Fruit fly (Drosophila melanogaster) whole organism, embryonic: ENCODE measurements around the gene Reck.
A peak's percentile ranks its signal among the peaks of the same experiment; 100 is the strongest.

Experiments used
- Ada2b ChIP-seq: fragments of 200-800 bp; sonication (Bioruptor generic); IDR thresholded peaks from 2 replicates; pipeline ENCODE4 v1.3.6; 2022; ENCODE audit warnings: missing biosample characterization, missing genetic modification characterization
- CG11696 ChIP-seq: fragments of 200-800 bp; sonication (Bioruptor generic); IDR thresholded peaks from 2 replicates; pipeline ENCODE4 v1.3.6; 2022; ENCODE audit warnings: missing biosample characterization, missing genetic modification characterization
- CG14710 ChIP-seq: fragments of 200-800 bp; sonication (Bioruptor generic); optimal IDR thresholded peaks from 3 replicates; lab custom pipeline; 2019; ENCODE audit warnings: missing biosample characterization, mild to moderate bottlenecking, missing genetic modification characterization, moderate library complexity
- CG14860 ChIP-seq: fragments of 200-800 bp; sonication (Bioruptor generic); IDR thresholded peaks from 3 replicates; pipeline ENCODE4 v1.3.6; 2022; ENCODE audit warnings: missing biosample characterization, missing genetic modification characterization; ENCODE audit not compliant: partially characterized antibody
- CG15479 ChIP-seq: fragments of 200-800 bp; sonication (Bioruptor generic); optimal IDR thresholded peaks from 3 replicates; lab custom pipeline; 2019; ENCODE audit warnings: missing biosample characterization, mild to moderate bottlenecking, missing genetic modification characterization, moderate library complexity
- CG1603 ChIP-seq: fragments of 200-800 bp; sonication (Bioruptor generic); optimal IDR thresholded peaks from 2 replicates; lab custom pipeline; 2019; ENCODE audit warnings: missing biosample characterization, mild to moderate bottlenecking, missing genetic modification characterization, moderate library complexity
- CG18764 ChIP-seq: fragments of 200-800 bp; sonication (Bioruptor generic); optimal IDR thresholded peaks from 3 replicates; lab custom pipeline; 2016; ENCODE audit warnings: missing biosample characterization, missing genetic modification characterization
- CG3065 ChIP-seq: fragments of 200-800 bp; sonication (Bioruptor generic); optimal IDR thresholded peaks from 2 replicates; lab custom pipeline; 2016; ENCODE audit warnings: missing biosample characterization, missing genetic modification characterization
- CG3407 ChIP-seq: fragments of 200-800 bp; sonication (Bioruptor generic); optimal IDR thresholded peaks from 2 replicates; lab custom pipeline; 2018; ENCODE audit warnings: missing biosample characterization, mild to moderate bottlenecking, missing genetic modification characterization
- CG34224 ChIP-seq: fragments of 200-800 bp; sonication (Bioruptor generic); IDR thresholded peaks from 3 replicates; pipeline ENCODE4 v1.3.6; 2022; ENCODE audit warnings: missing biosample characterization, missing genetic modification characterization; ENCODE audit not compliant: partially characterized antibody
- CG5180 ChIP-seq: fragments of 200-800 bp; sonication (Bioruptor generic); optimal IDR thresholded peaks from 3 replicates; lab custom pipeline; 2017; ENCODE audit warnings: missing biosample characterization, missing genetic modification characterization, mild to moderate bottlenecking, moderate library complexity, missing genetic modification reagents
- CG6272 ChIP-seq: fragments of 200-800 bp; sonication (Bioruptor generic); IDR thresholded peaks from 2 replicates; pipeline ENCODE4 v1.3.6; 2022; ENCODE audit warnings: missing biosample characterization, missing genetic modification characterization
- CG6854 ChIP-seq: fragments of 200-800 bp; sonication (Bioruptor generic); optimal IDR thresholded peaks from 3 replicates; lab custom pipeline; 2017; ENCODE audit warnings: missing biosample characterization, mild to moderate bottlenecking, missing genetic modification characterization
- CG7556 ChIP-seq: fragments of 200-800 bp; sonication (Bioruptor generic); optimal IDR thresholded peaks from 2 replicates; lab custom pipeline; 2017; ENCODE audit warnings: missing biosample characterization, mild to moderate bottlenecking, missing genetic modification characterization
- CG8290 ChIP-seq, 3 experiments: fragments of 200-800 bp; sonication (Bioruptor generic); optimal IDR thresholded peaks; 2 replicates each; lab custom pipeline; 2016 to 2019; ENCODE audit warnings: missing biosample characterization in 3 of 3, missing genetic modification characterization in 3 of 3, mild to moderate bottlenecking in 2 of 3, moderate library complexity in 1 of 3
- CTCF ChIP-seq: fragments of 200-800 bp; sonication (Bioruptor generic); optimal IDR thresholded peaks from 2 replicates; lab custom pipeline; 2017; ENCODE audit warnings: missing biosample characterization, mild to moderate bottlenecking, missing genetic modification characterization, moderate library complexity
- D ChIP-seq, 2 experiments: fragments of 200-800 bp in 1 of 2; fragments of >200 bp in 1 of 2; sonication (Bioruptor generic) in 1 of 2; optimal IDR thresholded peaks; 2 replicates in 1 of 2; 3 replicates in 1 of 2; lab custom pipeline; 2017; ENCODE audit warnings: mild to moderate bottlenecking in 1 of 2, missing biosample characterization in 1 of 2, missing genetic modification characterization in 1 of 2, missing genetic modification reagents in 1 of 2
- Deaf1 ChIP-seq: fragments of 200-800 bp; optimal IDR thresholded peaks from 3 replicates; lab custom pipeline; 2019; ENCODE audit warnings: missing biosample characterization, mild to moderate bottlenecking, missing genetic modification characterization, moderate library complexity
- Dip3 ChIP-seq: fragments of 200-800 bp; sonication (Bioruptor generic); optimal IDR thresholded peaks from 3 replicates; lab custom pipeline; 2016; ENCODE audit warnings: missing biosample characterization, missing genetic modification characterization
- Gsc ChIP-seq: fragments of 200-800 bp; sonication (Bioruptor generic); IDR thresholded peaks from 2 replicates; pipeline ENCODE4 v1.3.6; 2022; ENCODE audit warnings: missing biosample characterization, missing genetic modification characterization
- Hr51 ChIP-seq, 2 experiments: fragments of 200-800 bp; sonication (Bioruptor generic); optimal IDR thresholded peaks; 2 replicates in 1 of 2; 3 replicates in 1 of 2; lab custom pipeline; 2016 to 2018; ENCODE audit warnings: missing biosample characterization in 2 of 2, missing genetic modification characterization in 2 of 2, mild to moderate bottlenecking in 1 of 2, moderate library complexity in 1 of 2
- Opbp ChIP-seq: fragments of 200-800 bp; sonication (Bioruptor generic); IDR thresholded peaks from 3 replicates; pipeline ENCODE4 v1.3.6; 2022; ENCODE audit warnings: missing biosample characterization, missing genetic modification characterization; ENCODE audit not compliant: partially characterized antibody
- Optix ChIP-seq: fragments of 200-800 bp; sonication (Bioruptor generic); IDR thresholded peaks from 3 replicates; pipeline ENCODE4 v1.3.6; 2022; ENCODE audit warnings: missing biosample characterization, missing genetic modification characterization
- Pdp1 ChIP-seq, 2 experiments: fragments of 200-800 bp; sonication (Bioruptor generic); optimal IDR thresholded peaks; 3 replicates each; lab custom pipeline; 2016; ENCODE audit warnings: missing biosample characterization in 2 of 2, missing genetic modification characterization in 2 of 2, mild to moderate bottlenecking in 1 of 2, moderate library complexity in 1 of 2
- Poxn ChIP-seq: fragments of 200-800 bp; sonication (Bioruptor generic); IDR thresholded peaks from 2 replicates; pipeline ENCODE4 v1.3.6; 2022; ENCODE audit warnings: missing biosample characterization, missing genetic modification characterization
- Ptx1 ChIP-seq: fragments of 200-800 bp; sonication (Bioruptor generic); IDR thresholded peaks from 2 replicates; pipeline ENCODE4 v1.3.6; 2022; ENCODE audit warnings: missing biosample characterization, missing genetic modification characterization
- Xbp1 ChIP-seq: fragments of 200-800 bp; sonication (Bioruptor generic); optimal IDR thresholded peaks from 3 replicates; lab custom pipeline; 2016; ENCODE audit warnings: missing biosample characterization, mild to moderate bottlenecking, missing genetic modification characterization
- ab ChIP-seq: fragments of 200-800 bp; sonication (Bioruptor generic); optimal IDR thresholded peaks from 2 replicates; lab custom pipeline; 2016; ENCODE audit warnings: missing biosample characterization, missing genetic modification characterization
- abd-A ChIP-seq: fragments of 200-800 bp; sonication (Bioruptor generic); optimal IDR thresholded peaks from 3 replicates; lab custom pipeline; 2019; ENCODE audit warnings: missing biosample characterization, mild to moderate bottlenecking, missing genetic modification characterization, moderate library complexity
- al ChIP-seq: fragments of 200-800 bp; sonication (Bioruptor generic); IDR thresholded peaks from 2 replicates; pipeline ENCODE4 v1.3.6; 2022; ENCODE audit warnings: missing biosample characterization, missing genetic modification characterization
- ato ChIP-seq: fragments of 200-800 bp; sonication (Bioruptor generic); IDR thresholded peaks from 2 replicates; pipeline ENCODE4 v1.3.6; 2022; ENCODE audit warnings: missing biosample characterization, missing genetic modification characterization; ENCODE audit not compliant: partially characterized antibody
- bowl ChIP-seq: fragments of 200-800 bp; sonication (Bioruptor generic); IDR thresholded peaks from 2 replicates; pipeline ENCODE4 v1.3.6; 2022; ENCODE audit warnings: missing biosample characterization, missing genetic modification characterization
- cwo ChIP-seq: fragments of 200-800 bp; sonication (Bioruptor generic); optimal IDR thresholded peaks from 3 replicates; lab custom pipeline; 2017; ENCODE audit warnings: missing biosample characterization, missing genetic modification characterization, mild to moderate bottlenecking, moderate library complexity, missing genetic modification reagents
- ewg ChIP-seq: fragments of 200-800 bp; sonication (Bioruptor generic); optimal IDR thresholded peaks from 3 replicates; lab custom pipeline; 2017; ENCODE audit warnings: mild to moderate bottlenecking, missing biosample characterization, missing genetic modification reagents, missing genetic modification characterization
- gcm2 ChIP-seq: fragments of 200-800 bp; sonication (Bioruptor generic); optimal IDR thresholded peaks from 2 replicates; lab custom pipeline; 2016; ENCODE audit warnings: missing biosample characterization, missing genetic modification characterization
- gfzf ChIP-seq: fragments of 200-800 bp; sonication (Bioruptor generic); optimal IDR thresholded peaks from 2 replicates; lab custom pipeline; 2016; ENCODE audit warnings: missing biosample characterization, mild to moderate bottlenecking, missing genetic modification characterization, moderate library complexity
- hbn ChIP-seq: fragments of 200-800 bp; sonication (Bioruptor generic); IDR thresholded peaks from 2 replicates; pipeline ENCODE4 v1.3.6; 2022; ENCODE audit warnings: missing biosample characterization, missing genetic modification characterization; ENCODE audit not compliant: partially characterized antibody
- jumu ChIP-seq: fragments of 200-800 bp; sonication (Bioruptor generic); optimal IDR thresholded peaks from 3 replicates; lab custom pipeline; 2016; ENCODE audit warnings: missing biosample characterization, missing genetic modification characterization
- kah ChIP-seq: fragments of 200-800 bp; sonication (Bioruptor generic); optimal IDR thresholded peaks from 2 replicates; lab custom pipeline; 2018; ENCODE audit warnings: missing biosample characterization, mild to moderate bottlenecking, missing genetic modification characterization
- lmd ChIP-seq: fragments of 200-800 bp; sonication (Bioruptor generic); IDR thresholded peaks from 2 replicates; pipeline ENCODE4 v1.3.6; 2022; ENCODE audit warnings: missing biosample characterization, missing genetic modification characterization
- maf-S ChIP-seq: fragments of 200-800 bp; sonication (Bioruptor generic); optimal IDR thresholded peaks from 2 replicates; lab custom pipeline; 2016; ENCODE audit warnings: missing biosample characterization, missing genetic modification characterization
- mirr ChIP-seq: fragments of 200-800 bp; sonication (Bioruptor generic); optimal IDR thresholded peaks from 3 replicates; lab custom pipeline; 2018; ENCODE audit warnings: missing biosample characterization, mild to moderate bottlenecking, missing genetic modification characterization
- tll ChIP-seq, 2 experiments: fragments of 200-800 bp in 1 of 2; fragments of >200 bp in 1 of 2; sonication (Bioruptor generic) in 1 of 2; optimal IDR thresholded peaks; 2 replicates each; lab custom pipeline; 2017 to 2019; ENCODE audit warnings: missing biosample characterization in 2 of 2, missing genetic modification characterization in 2 of 2, mild to moderate bottlenecking in 1 of 2, moderate library complexity in 1 of 2
- trem ChIP-seq: fragments of 200-800 bp; optimal IDR thresholded peaks from 3 replicates; lab custom pipeline; 2019; ENCODE audit warnings: missing biosample characterization, mild to moderate bottlenecking, missing genetic modification characterization, moderate library complexity
- ttk ChIP-seq: fragments of 200-800 bp; sonication (Bioruptor generic); IDR thresholded peaks from 2 replicates; pipeline ENCODE4 v2.1.2; 2022; ENCODE audit warnings: missing biosample characterization, missing genetic modification characterization
- yki ChIP-seq: fragments of >200 bp; optimal IDR thresholded peaks from 3 replicates; lab custom pipeline; 2018

The Reck gene

DNA sequence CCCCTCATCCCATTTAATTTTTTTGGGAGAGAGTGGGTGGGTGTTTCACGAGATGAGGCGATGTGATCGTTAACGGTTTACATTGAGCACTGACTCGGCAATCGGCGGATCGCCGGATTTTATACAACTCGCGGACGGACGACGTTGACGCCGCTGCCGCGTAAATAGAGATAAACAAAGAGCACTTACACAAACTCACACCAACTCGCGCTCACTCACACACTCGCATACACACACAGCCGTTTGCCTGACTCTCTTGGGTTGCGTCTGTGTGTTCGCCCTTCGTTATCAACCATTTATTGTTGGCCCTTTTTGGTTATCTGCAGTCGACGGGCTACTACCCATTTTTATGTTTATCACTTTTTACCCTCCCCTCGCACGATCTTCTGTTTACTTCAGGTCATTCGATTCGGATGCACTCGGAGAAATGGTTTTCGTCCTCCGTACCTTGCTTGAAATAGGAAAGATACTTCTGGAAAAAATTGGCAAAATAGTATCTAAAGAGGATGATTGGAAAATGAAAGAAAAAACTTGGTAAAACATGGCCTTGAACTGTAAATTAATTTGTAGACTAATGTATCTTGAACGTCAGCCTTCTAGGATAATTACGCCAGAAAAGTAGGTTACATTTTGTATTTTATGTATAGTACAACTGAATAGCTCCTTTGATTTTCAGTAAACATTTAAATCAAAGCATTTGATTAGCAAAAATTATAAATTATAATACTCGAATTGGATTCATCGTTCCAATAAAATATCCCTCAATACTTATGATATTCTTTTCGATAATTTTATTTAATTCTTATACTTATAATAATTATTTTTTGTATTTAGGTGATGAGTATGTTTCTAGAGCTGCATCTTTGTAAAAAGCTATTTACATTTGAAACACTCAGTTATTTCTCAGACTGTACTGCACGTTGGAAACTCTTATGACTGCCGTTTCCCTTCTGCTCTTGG lies 36.0 kb downstream of the Reck start (continued):
- no peak for TF ChIP-seq jumu (GFP tag; lab: Kevin White, UChicago)
- TF ChIP-seq abd-A (tag; lab: Kevin White, UChicago), result peak; percentile 63
- peak; percentile 8 for TF ChIP-seq CG1603 (tag; lab: Kevin White, UChicago)
- TF ChIP-seq Hr51 (GFP tag; optimal IDR thresholded peaks at IDR 0.05; lab: Kevin White, UChicago), result peak in 1 of 2 experiments; percentile 14
- peak in 1 of 2 experiments; percentile 48 for TF ChIP-seq Pdp1 (GFP tag; optimal IDR thresholded peaks at IDR 0.05; lab: Kevin White, UChicago)
- peak; percentile 25 for TF ChIP-seq Xbp1 (GFP tag; lab: Kevin White, UChicago)
- 0 out of 2 replicates have a peak, but pooled peaks have one; percentile 33 for TF ChIP-seq hbn
- no peak for TF ChIP-seq CG6272
- TF ChIP-seq CG6854, result no peak
- 0 out of 2 replicates have a peak, but pooled peaks have one; percentile 6 for TF ChIP-seq Ada2b (GFP tag; lab: Robert Waterston, UW)
- TF ChIP-seq Poxn, result no peak
- no peak for TF ChIP-seq cwo (GFP tag; lab: Kevin White, UChicago)
- peak; percentile 21; the same call in 1 of the 2 replicates for TF ChIP-seq ttk
- peak; percentile 24 for TF ChIP-seq ewg (GFP tag; lab: Kevin White, UChicago)
- peak; percentile 7 for TF ChIP-seq CG8290 (GFP tag; optimal IDR thresholded peaks at IDR 0.05; lab: Kevin White, UChicago)
- TF ChIP-seq CG8290 (tag; optimal IDR thresholded peaks at IDR 0.05; lab: Kevin White, UChicago), result peak in 1 of 2 experiments; percentile 56
- no peak for TF ChIP-seq Optix
- TF ChIP-seq tll (GFP tag; optimal IDR thresholded peaks at IDR 0.05; lab: Kevin White, UChicago), result peak in 1 of 2 experiments; percentile 93
- TF ChIP-seq CG5180 (GFP tag; lab: Kevin White, UChicago), result peak; percentile 10
- no peak for TF ChIP-seq ab
- peak; percentile 49; the same call in 1 of the 2 replicates for TF ChIP-seq lmd (GFP tag; lab: Robert Waterston, UW)
- no peak for TF ChIP-seq Gsc (GFP tag; lab: Robert Waterston, UW)
- peak; percentile 29 for TF ChIP-seq mirr (GFP tag; lab: Kevin White, UChicago)
- TF ChIP-seq CG14710, result peak; percentile 80
- TF ChIP-seq ato (GFP tag; lab: Robert Waterston, UW), result peak; percentile 38; the same call in 1 of the 2 replicates
- no peak for TF ChIP-seq D (optimal IDR thresholded peaks at IDR 0.05; lab: Kevin White, UChicago)
- peak; percentile 55 for TF ChIP-seq D (GFP tag; optimal IDR thresholded peaks at IDR 0.05; lab: Kevin White, UChicago)
- no peak for TF ChIP-seq al (GFP tag; lab: Robert Waterston, UW)
- TF ChIP-seq Dip3 (GFP tag; lab: Kevin White, UChicago), result no peak
- no peak for TF ChIP-seq kah (GFP tag; lab: Kevin White, UChicago)
- peak; percentile 83 for TF ChIP-seq Deaf1 (tag; lab: Kevin White, UChicago)
- peak; percentile 41 for TF ChIP-seq trem
- TF ChIP-seq gcm2 (GFP tag; lab: Kevin White, UChicago), result no peak
- TF ChIP-seq CG18764 (GFP tag; lab: Kevin White, UChicago), result no peak
- no peak for TF ChIP-seq CG11696 (GFP tag; lab: Robert Waterston, UW)
- no peak for TF ChIP-seq maf-S
- peak; percentile 91 for TF ChIP-seq CG15479
- peak; percentile 38; the same call in 1 of the 3 replicates for TF ChIP-seq CG34224 (GFP tag; lab: Robert Waterston, UW)
- TF ChIP-seq CG7556 (GFP tag; lab: Kevin White, UChicago), result peak; percentile 71
- no peak for TF ChIP-seq CG3065 (GFP tag; lab: Kevin White, UChicago)
- no peak for TF ChIP-seq CTCF
- no peak; the same call in 2 of the 3 replicates for TF ChIP-seq Opbp (GFP tag; lab: Robert Waterston, UW)
- TF ChIP-seq yki, result no peak
- TF ChIP-seq CG14860, result no peak
- TF ChIP-seq Ptx1 (GFP tag; lab: Robert Waterston, UW), result peak; percentile 49
- no peak for TF ChIP-seq gfzf (GFP tag; lab: Kevin White, UChicago)
- no peak for TF ChIP-seq CG3407 (GFP tag; lab: Kevin White, UChicago)
- TF ChIP-seq bowl (GFP tag; lab: Robert Waterston, UW), result no peak
